Worm (Caenorhabditis elegans): ENCODE measurements around the gene gex-3.
A peak's percentile ranks its signal among the peaks of the same experiment; 100 is the strongest.

gex-3 gene

ce11 chrIV:12371879-12372278, 32.4 kb upstream of the gex-3 start, which contains the start of gene wdr-46 (continued):
- TF ChIP-seq blmp-1 (tag; optimal IDR thresholded peaks at IDR 0.05) (no peak), mab-9 (GFP tag; IDR thresholded peaks at IDR 0.05) (peak; percentile 70; the same call in 1 of the 2 replicates), unc-98 (GFP tag; IDR thresholded peaks at IDR 0.05) (peak; percentile 11; the same call in 1 of the 2 replicates), mep-1 (tag; optimal IDR thresholded peaks at IDR 0.05) (peak; percentile 93), sptf-1 (tag; optimal IDR thresholded peaks at IDR 0.05) (no peak), lir-3 (tag; optimal IDR thresholded peaks at IDR 0.05; ENCODE audit: poor library complexity) (peak; percentile 54), nhr-237 (tag; optimal IDR thresholded peaks at IDR 0.05) (peak; percentile 62), zag-1 (tag; optimal IDR thresholded peaks at IDR 0.05) (peak; percentile 11), nhr-71 (tag; optimal IDR thresholded peaks at IDR 0.05) (peak; percentile 91), vab-15 (tag; optimal IDR thresholded peaks at IDR 0.05) (peak; percentile 15), isw-1 (GFP tag; IDR thresholded peaks at IDR 0.05) (peak; percentile 88), ceh-8 (GFP tag; optimal IDR thresholded peaks at IDR 0.05) (peak; percentile 76), nhr-77 (tag; optimal IDR thresholded peaks at IDR 0.05) (peak; percentile 60), egl-27 (tag; optimal IDR thresholded peaks at IDR 0.05) (no peak), xbp-1 (tag; optimal IDR thresholded peaks at IDR 0.05) (peak; percentile 89), lin-15B (tag; optimal IDR thresholded peaks at IDR 0.05) (peak; percentile 71), zip-4 (GFP tag; optimal IDR thresholded peaks at IDR 0.05) (peak; percentile 57), nhr-84 (tag; optimal IDR thresholded peaks at IDR 0.05) (no peak), lin-14 (GFP tag; optimal IDR thresholded peaks at IDR 0.05) (peak; percentile 82), snpc-4 (tag; optimal IDR thresholded peaks at IDR 0.05) (peak; percentile 70), nhr-76 (tag; optimal IDR thresholded peaks at IDR 0.05) (no peak), nhr-85 (tag) (peak; percentile 92), mdl-1 (tag; optimal IDR thresholded peaks at IDR 0.05) (peak in 1 of 2 experiments; percentile 79), egl-13 (tag; optimal IDR thresholded peaks at IDR 0.05) (peak; percentile 78), C04F5.9 (tag; optimal IDR thresholded peaks at IDR 0.05) (peak; percentile 73), grh-1 (GFP tag; IDR thresholded peaks at IDR 0.05) (peak; percentile 83), tlp-1 (tag; optimal IDR thresholded peaks at IDR 0.05) (no peak), dsc-1 (tag; optimal IDR thresholded peaks at IDR 0.05) (peak; percentile 91), fkh-10 (GFP tag; optimal IDR thresholded peaks at IDR 0.05) (peak; percentile 48), hpl-2 (GFP tag; optimal IDR thresholded peaks at IDR 0.05) (no peak), jun-1 (tag; optimal IDR thresholded peaks at IDR 0.05) (peak; percentile 83), ztf-4 (tag; optimal IDR thresholded peaks at IDR 0.05) (peak; percentile 65)

ce11 chrIV:12376021-12376420, 28.2 kb upstream of the gex-3 start, which contains the start of gene atz-1:
Gene atz-1 (minus strand): TSS chrIV:12376121.
- TF ChIP-seq nhr-11 (tag; optimal IDR thresholded peaks at IDR 0.05) (no peak), elt-2 (tag; optimal IDR thresholded peaks at IDR 0.05) (no peak), dsc-1 (tag; optimal IDR thresholded peaks at IDR 0.05) (no peak), dpl-1 (GFP tag; optimal IDR thresholded peaks at IDR 0.05) (no peak), unc-130 (tag; optimal IDR thresholded peaks at IDR 0.05) (no peak), egl-27 (tag; optimal IDR thresholded peaks at IDR 0.05) (no peak), nhr-19 (GFP tag; conservative IDR thresholded peaks at IDR 0.05) (no peak), fkh-8 (tag; optimal IDR thresholded peaks at IDR 0.05) (no peak), nhr-47 (tag; optimal IDR thresholded peaks at IDR 0.05) (no peak), nhr-85 (tag) (no peak), sox-4 (tag; optimal IDR thresholded peaks at IDR 0.05) (no peak), lsy-2 (tag; optimal IDR thresholded peaks at IDR 0.05) (no peak), aha-1 (tag; optimal IDR thresholded peaks at IDR 0.05) (no peak), ceh-82 (tag; optimal IDR thresholded peaks at IDR 0.05) (no peak), zag-1 (tag; optimal IDR thresholded peaks at IDR 0.05) (no peak), mab-9 (GFP tag; IDR thresholded peaks at IDR 0.05) (no peak)
